Fruit fly (Drosophila melanogaster): ENCODE results near the gene CG43221.
A peak's percentile ranks its signal among the peaks of the same experiment; 100 is the strongest.

CG43221 gene

DNA sequence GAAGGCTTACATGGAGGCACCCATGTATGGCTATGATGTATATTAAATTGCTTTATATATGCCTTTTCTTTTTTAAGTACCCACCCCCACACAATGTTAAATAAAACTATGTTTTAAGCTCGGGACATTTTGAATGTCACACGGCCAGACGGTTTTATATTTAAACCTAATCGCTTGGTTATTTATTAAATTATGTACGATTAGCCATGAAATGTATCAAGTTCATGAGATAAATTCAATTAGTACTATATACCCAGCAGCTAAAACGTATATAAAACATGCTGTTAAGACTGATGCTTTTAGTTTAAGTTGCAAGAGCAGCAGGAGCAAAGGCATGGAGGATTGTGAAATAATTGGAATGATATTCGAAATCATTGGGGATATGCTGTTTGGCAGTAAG, at the start of gene CG43221, which contains the start of gene CG43645:
TSS of gene CG43221 (plus strand) at position 301 of the 400 bp plus-strand sequence.
TSS of gene CG43645 (plus strand) at position 301 of the 400 bp plus-strand sequence.
- no peak for TF ChIP-seq OdsH (GFP tag; optimal IDR thresholded peaks at IDR 0.05)
- no peak for TF ChIP-seq sage (GFP tag; optimal IDR thresholded peaks at IDR 0.05)
- TF ChIP-seq CrebA (GFP tag; optimal IDR thresholded peaks at IDR 0.05; ENCODE audit: borderline replicate concordance): no peak
- no peak for TF ChIP-seq Dif (GFP tag; optimal IDR thresholded peaks at IDR 0.05; ENCODE audit: partially characterized antibody)
- TF ChIP-seq GATAd (GFP tag; optimal IDR thresholded peaks at IDR 0.05): no peak
- no peak for TF ChIP-seq N (GFP tag; optimal IDR thresholded peaks at IDR 0.05)
- no peak for TF ChIP-seq jim (GFP tag; optimal IDR thresholded peaks at IDR 0.05)
- no peak for TF ChIP-seq psq (GFP tag; optimal IDR thresholded peaks at IDR 0.05)
- no peak for TF ChIP-seq dsf (GFP tag; optimal IDR thresholded peaks at IDR 0.05; ENCODE audit: borderline replicate concordance)
- no peak for TF ChIP-seq Hr78 (GFP tag; optimal IDR thresholded peaks at IDR 0.05)
- no peak for TF ChIP-seq Abd-B (GFP tag; optimal IDR thresholded peaks at IDR 0.05)
- no peak for TF ChIP-seq Rel (GFP tag; optimal IDR thresholded peaks at IDR 0.05)
- no peak for TF ChIP-seq Rel (tag; optimal IDR thresholded peaks at IDR 0.05)
- TF ChIP-seq woc (GFP tag; optimal IDR thresholded peaks at IDR 0.05): no peak

DNA sequence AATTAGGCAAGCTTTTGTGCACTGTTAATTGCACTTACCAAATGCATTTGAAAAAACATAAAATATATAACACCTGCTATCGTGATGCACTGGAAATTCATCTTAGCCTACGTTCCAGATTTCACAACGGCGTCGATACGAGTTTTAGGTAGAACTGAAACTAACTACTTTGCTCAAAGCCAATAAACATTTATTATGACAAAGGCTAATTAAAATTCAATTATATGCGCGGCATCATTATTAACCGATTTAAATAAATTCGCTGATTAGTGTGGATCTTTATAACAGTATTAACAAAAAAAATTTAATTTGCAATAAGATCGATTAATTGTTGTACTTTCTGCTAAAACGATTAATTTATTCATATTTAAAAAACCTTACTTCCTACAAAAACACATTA, 49.1 kb upstream of the CG43221 start, which contains the start of gene CG33928:
TSS of gene CG33928 (minus strand) at position 101 of the 400 bp plus-strand sequence.
- TF ChIP-seq Sp1 (GFP tag; optimal IDR thresholded peaks at IDR 0.05) (no peak), brk (GFP tag; optimal IDR thresholded peaks at IDR 0.05) (no peak), CG32264 (GFP tag; optimal IDR thresholded peaks at IDR 0.05) (no peak), Myc (optimal IDR thresholded peaks at IDR 0.05) (no peak), dsf (GFP tag; optimal IDR thresholded peaks at IDR 0.05; ENCODE audit: borderline replicate concordance) (no peak), foxo (GFP tag; optimal IDR thresholded peaks at IDR 0.05) (no peak), h (GFP tag; optimal IDR thresholded peaks at IDR 0.05) (no peak)

DNA sequence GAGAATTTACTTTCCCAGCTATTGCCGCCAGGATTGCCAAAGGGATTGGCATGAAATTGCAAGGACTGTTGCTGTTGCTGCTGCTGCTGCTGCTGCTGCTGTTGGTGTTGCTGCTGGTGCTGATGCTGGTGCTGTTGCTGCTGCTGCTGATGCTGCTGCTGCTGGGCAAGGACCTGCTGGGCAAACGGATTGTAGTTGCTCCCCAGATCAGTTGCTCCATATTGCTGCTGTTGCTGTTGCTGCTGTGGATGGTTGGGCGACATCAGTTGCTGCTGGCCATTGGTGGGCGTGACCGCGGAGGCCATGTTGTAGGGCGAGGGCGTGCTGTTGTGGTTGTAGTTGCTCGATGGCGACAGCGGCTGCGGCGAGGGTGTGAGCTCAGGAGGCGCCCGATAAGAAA, 48.0 kb upstream of the CG43221 start:
- TF ChIP-seq Dfd (GFP tag; optimal IDR thresholded peaks at IDR 0.05) (peak; percentile 95), dmrt93B (GFP tag; optimal IDR thresholded peaks at IDR 0.05) (no peak)

DNA sequence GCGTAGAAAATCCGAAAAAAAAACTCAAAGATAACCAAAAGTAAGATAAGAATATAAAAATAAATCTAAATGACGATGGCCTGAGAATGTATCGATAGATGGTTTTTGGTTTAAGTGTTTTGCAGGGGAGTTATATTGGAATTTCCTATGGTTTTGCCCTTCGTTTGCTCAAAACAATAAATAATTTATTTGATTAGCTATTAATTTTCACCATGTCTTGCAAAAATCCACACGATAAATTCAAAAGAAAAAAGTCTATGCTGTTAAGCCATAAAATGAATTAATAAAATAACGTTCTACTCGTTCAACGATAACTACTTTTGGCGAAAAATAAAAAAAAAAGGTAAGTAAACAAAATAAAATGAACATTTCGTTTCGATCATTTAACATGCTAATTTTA, 38.5 kb upstream of the CG43221 start:
- TF ChIP-seq jim (GFP tag; optimal IDR thresholded peaks at IDR 0.05) (no peak), Jra (GFP tag; optimal IDR thresholded peaks at IDR 0.05) (no peak), ey (GFP tag; optimal IDR thresholded peaks at IDR 0.05) (no peak), Sp1 (GFP tag; optimal IDR thresholded peaks at IDR 0.05) (no peak), Dif (GFP tag; optimal IDR thresholded peaks at IDR 0.05; ENCODE audit: partially characterized antibody) (no peak), br (GFP tag; optimal IDR thresholded peaks at IDR 0.05) (no peak), woc (GFP tag; optimal IDR thresholded peaks at IDR 0.05) (no peak), lola (GFP tag; optimal IDR thresholded peaks at IDR 0.05) (no peak), HLH106 (tag; optimal IDR thresholded peaks at IDR 0.05) (no peak)

DNA sequence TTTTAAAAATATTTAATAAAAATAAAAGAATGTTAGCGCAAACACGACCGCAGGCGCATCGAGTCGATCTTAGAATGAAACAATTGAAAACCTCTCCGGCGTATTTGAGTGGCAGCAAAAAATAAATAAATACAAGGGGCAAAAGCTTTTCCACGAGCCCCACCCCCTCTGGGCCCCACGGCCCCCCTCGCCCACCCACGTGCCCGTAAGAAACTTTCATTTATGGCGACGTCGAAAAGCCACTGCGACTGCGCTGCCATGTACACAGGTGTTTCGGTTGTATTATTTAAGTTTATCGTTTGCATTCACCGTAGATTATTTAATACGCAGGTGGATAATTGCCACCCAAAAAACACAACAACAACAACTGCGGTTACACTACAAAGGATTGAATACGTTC, 37.1 kb upstream of the CG43221 start:
- TF ChIP-seq Abd-B (GFP tag; optimal IDR thresholded peaks at IDR 0.05) (no peak), sv (GFP tag; optimal IDR thresholded peaks at IDR 0.05) (no peak), Rel (GFP tag; optimal IDR thresholded peaks at IDR 0.05) (no peak), Rel (tag; optimal IDR thresholded peaks at IDR 0.05) (peak; percentile 20), dl (GFP tag; optimal IDR thresholded peaks at IDR 0.05; ENCODE audit: insufficient read depth in 1 of 2, partially characterized antibody in 2 of 2) (peak in 1 of 2 experiments; percentile 36), rgr (GFP tag; optimal IDR thresholded peaks at IDR 0.05) (peak; percentile 11), HLH106 (tag; optimal IDR thresholded peaks at IDR 0.05) (no peak), Hr78 (GFP tag; optimal IDR thresholded peaks at IDR 0.05) (no peak), psq (GFP tag; optimal IDR thresholded peaks at IDR 0.05) (no peak), Dfd (GFP tag; optimal IDR thresholded peaks at IDR 0.05) (peak; percentile 66), Hr83 (GFP tag; optimal IDR thresholded peaks at IDR 0.05; ENCODE audit: poor library complexity, severe bottlenecking) (peak; percentile 46), br (GFP tag; optimal IDR thresholded peaks at IDR 0.05) (no peak), Dif (GFP tag; optimal IDR thresholded peaks at IDR 0.05; ENCODE audit: partially characterized antibody) (peak; percentile 26), CG32264 (GFP tag; optimal IDR thresholded peaks at IDR 0.05) (no peak)
